Fruit fly (Drosophila melanogaster): ENCODE results near the gene ImpL1.

dm6 chr3L:13410999-13411398 lies 28.4 kb downstream of the ImpL1 start:
- TF ChIP-seq usp (GFP tag; optimal IDR thresholded peaks at IDR 0.05) (no peak), h (GFP tag; optimal IDR thresholded peaks at IDR 0.05) (peak; percentile 11), sv (GFP tag; optimal IDR thresholded peaks at IDR 0.05) (no peak), psq (GFP tag; optimal IDR thresholded peaks at IDR 0.05) (no peak), Abd-B (GFP tag; optimal IDR thresholded peaks at IDR 0.05) (no peak), CG9705 (GFP tag; optimal IDR thresholded peaks at IDR 0.05) (no peak), dsf (GFP tag; optimal IDR thresholded peaks at IDR 0.05; ENCODE audit: borderline replicate concordance) (no peak), N (GFP tag; optimal IDR thresholded peaks at IDR 0.05) (no peak), fru (GFP tag; optimal IDR thresholded peaks at IDR 0.05) (no peak), Hr83 (GFP tag; optimal IDR thresholded peaks at IDR 0.05; ENCODE audit: poor library complexity, severe bottlenecking) (peak; percentile 56), Jra (GFP tag; optimal IDR thresholded peaks at IDR 0.05) (no peak), OdsH (GFP tag; optimal IDR thresholded peaks at IDR 0.05) (no peak), lola (GFP tag; optimal IDR thresholded peaks at IDR 0.05) (no peak)

Data from whole organism, wandering third instar larva.